Fruit fly (Drosophila melanogaster): ENCODE measurements around the gene CG5783.

CG5783 gene

dm6 chr2L:18152172-18152639 lies 3.6 kb upstream of the CG5783 start, which contains the start of gene Socs36E:
Gene Socs36E, minus strand, starts transcription at chr2L:18152417.
- TF ChIP-seq Pif1B (GFP tag; optimal IDR thresholded peaks at IDR 0.05) (no peak), CG8301 (tag; optimal IDR thresholded peaks at IDR 0.05) (no peak), CG15710 (tag; optimal IDR thresholded peaks at IDR 0.05) (peak; percentile 1), Ets98B (GFP tag; IDR thresholded peaks at IDR 0.05) (peak; percentile 44), fd96Ca (GFP tag; IDR thresholded peaks at IDR 0.05) (no peak), D1 (tag; optimal IDR thresholded peaks at IDR 0.05) (no peak), gl (tag; optimal IDR thresholded peaks at IDR 0.05) (no peak), CG4496 (GFP tag; IDR thresholded peaks at IDR 0.05) (0 out of 3 replicates have a peak, but pooled peaks have one; percentile 20), CG14655 (GFP tag; optimal IDR thresholded peaks at IDR 0.05) (no peak), CG32121 (GFP tag; IDR thresholded peaks at IDR 0.05) (peak; percentile 30; the same call in 1 of the 2 replicates), Pif1A (GFP tag; optimal IDR thresholded peaks at IDR 0.05) (no peak), CG17806 (tag; optimal IDR thresholded peaks at IDR 0.05) (no peak), CG9948 (tag; optimal IDR thresholded peaks at IDR 0.05) (no peak), CG13204 (GFP tag; optimal IDR thresholded peaks at IDR 0.05) (no peak), CG8159 (tag; optimal IDR thresholded peaks at IDR 0.05) (no peak), CG10348 (GFP tag; IDR thresholded peaks at IDR 0.05) (no peak), CG12605 (GFP tag; IDR thresholded peaks at IDR 0.05) (peak; percentile 36; the same call in 1 of the 2 replicates)

dm6 chr2L:18153068-18153467 lies 2.8 kb upstream of the CG5783 start, which contains the start of gene CG17681:
Gene CG17681, plus strand, starts transcription at chr2L:18153123.
- peak; percentile 25 for TF ChIP-seq CG8159 (tag; optimal IDR thresholded peaks at IDR 0.05)
- no peak for TF ChIP-seq CG10348 (GFP tag; IDR thresholded peaks at IDR 0.05)
- peak; percentile 28 for TF ChIP-seq Snoo (tag; optimal IDR thresholded peaks at IDR 0.05)
- peak; percentile 4 for TF ChIP-seq CG34367 (tag; optimal IDR thresholded peaks at IDR 0.05)

DNA sequence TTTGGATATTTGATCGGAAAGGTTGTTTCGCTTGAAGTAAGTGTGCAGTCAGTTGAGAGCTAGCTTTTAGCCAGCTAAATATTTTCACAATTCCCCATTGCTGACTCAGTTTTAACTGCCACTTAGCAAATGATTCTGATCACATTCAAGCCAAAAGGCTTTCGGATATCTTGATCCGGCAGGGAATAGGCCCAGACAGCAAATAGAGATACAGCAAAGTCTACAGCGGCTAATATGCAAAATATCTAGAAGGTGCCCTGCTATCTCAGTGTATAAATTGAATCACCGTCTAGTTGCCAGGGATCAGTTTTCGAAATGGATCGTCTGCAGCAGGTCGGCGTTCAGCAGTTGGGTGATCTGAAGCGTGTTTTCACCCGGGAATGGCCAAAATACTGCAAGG lies 1.3 kb upstream of the CG5783 start, which contains the start of gene CG15155:
CG15155 (plus strand) TSS at position 301 of the 400 bp plus-strand sequence.
- TF ChIP-seq Pif1B (GFP tag; optimal IDR thresholded peaks at IDR 0.05) (no peak), CG8159 (tag; optimal IDR thresholded peaks at IDR 0.05) (no peak), gl (tag; optimal IDR thresholded peaks at IDR 0.05) (no peak), CG17806 (tag; optimal IDR thresholded peaks at IDR 0.05) (no peak), CG12605 (GFP tag; IDR thresholded peaks at IDR 0.05) (no peak)

DNA sequence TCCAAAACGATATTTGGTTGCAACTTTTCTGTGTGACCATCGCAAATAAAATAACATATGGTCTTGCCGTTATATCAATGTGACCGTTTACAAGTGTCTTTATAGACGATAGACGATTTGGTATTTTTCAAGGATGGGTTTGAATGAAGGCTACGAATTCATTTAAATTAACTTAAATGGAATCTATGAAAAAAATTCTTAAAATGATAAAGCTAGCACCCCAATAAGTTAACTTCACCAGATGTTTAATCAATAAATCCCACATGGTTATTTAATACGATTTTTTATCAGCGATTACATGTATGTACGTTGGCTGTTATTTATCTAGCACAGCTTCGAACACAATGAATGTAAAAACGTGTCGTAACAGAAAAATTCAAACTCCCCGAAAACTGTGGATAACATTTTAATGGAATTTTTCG lies 2.8 kb downstream of the CG5783 start:
- TF ChIP-seq EcR (GFP tag; optimal IDR thresholded peaks at IDR 0.05) (no peak), D1 (tag; optimal IDR thresholded peaks at IDR 0.05) (peak; percentile 71)

DNA sequence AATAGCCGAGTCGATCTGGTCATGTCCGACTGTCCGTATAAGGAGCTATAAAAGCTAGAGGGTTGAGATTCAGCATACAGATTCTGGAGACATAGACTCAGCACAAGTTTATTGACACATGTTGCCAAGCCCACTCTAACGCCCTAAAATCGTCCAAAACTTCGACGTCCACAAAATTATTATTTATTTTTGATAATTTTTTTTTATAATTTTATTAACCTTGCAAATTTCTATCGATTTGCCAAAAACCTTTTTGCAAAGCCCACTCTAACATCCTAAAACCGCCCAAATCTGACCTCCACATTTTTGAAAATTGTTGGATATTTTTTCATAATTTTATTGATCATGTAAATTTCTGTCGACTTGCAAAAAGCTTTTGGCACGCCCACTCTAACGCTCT lies 3.3 kb downstream of the CG5783 start, which contains the start of gene JMJD4:
JMJD4 (minus strand) TSS at position 101 of the 400 bp plus-strand sequence.
- TF ChIP-seq gl (tag; optimal IDR thresholded peaks at IDR 0.05) = no peak
- no peak for TF ChIP-seq CG17806 (tag; optimal IDR thresholded peaks at IDR 0.05)
- TF ChIP-seq Pif1A (GFP tag; optimal IDR thresholded peaks at IDR 0.05) = no peak
- no peak for TF ChIP-seq CG9948 (tag; optimal IDR thresholded peaks at IDR 0.05)
- TF ChIP-seq CG8301 (tag; optimal IDR thresholded peaks at IDR 0.05) = no peak
- no peak for TF ChIP-seq CG34367 (tag; optimal IDR thresholded peaks at IDR 0.05)
- TF ChIP-seq CG14655 (GFP tag; optimal IDR thresholded peaks at IDR 0.05) = no peak
- no peak for TF ChIP-seq Ets98B (GFP tag; IDR thresholded peaks at IDR 0.05)
- TF ChIP-seq CG10348 (GFP tag; IDR thresholded peaks at IDR 0.05) = no peak
- no peak for TF ChIP-seq CG13204 (GFP tag; optimal IDR thresholded peaks at IDR 0.05)
- no peak for TF ChIP-seq CG12605 (GFP tag; IDR thresholded peaks at IDR 0.05)
- TF ChIP-seq Snoo (tag; optimal IDR thresholded peaks at IDR 0.05) = no peak
- no peak for TF ChIP-seq CG4496 (GFP tag; IDR thresholded peaks at IDR 0.05)
- TF ChIP-seq rn (GFP tag; IDR thresholded peaks at IDR 0.05) = no peak
- TF ChIP-seq CG32121 (GFP tag; IDR thresholded peaks at IDR 0.05) = no peak
- no peak for TF ChIP-seq CG15710 (tag; optimal IDR thresholded peaks at IDR 0.05)
- no peak for TF ChIP-seq CG8159 (tag; optimal IDR thresholded peaks at IDR 0.05)
- no peak for TF ChIP-seq EcR (GFP tag; optimal IDR thresholded peaks at IDR 0.05)
- no peak for TF ChIP-seq fd96Ca (GFP tag; IDR thresholded peaks at IDR 0.05)

dm6 chr2L:18184648-18185243 lies 28.9 kb downstream of the CG5783 start, which contains the start of gene Ptp36E:
Gene Ptp36E, minus strand, starts transcription at chr2L:18185007.
- TF ChIP-seq CG15710 (tag; optimal IDR thresholded peaks at IDR 0.05) (peak; percentile 58), CG32121 (GFP tag; IDR thresholded peaks at IDR 0.05) (peak; percentile 81), CG14655 (GFP tag; optimal IDR thresholded peaks at IDR 0.05) (peak; percentile 84), Snoo (tag; optimal IDR thresholded peaks at IDR 0.05) (no peak), Pif1A (GFP tag; optimal IDR thresholded peaks at IDR 0.05) (peak; percentile 24), CG13204 (GFP tag; optimal IDR thresholded peaks at IDR 0.05) (no peak), Ets98B (GFP tag; IDR thresholded peaks at IDR 0.05) (peak; percentile 73), D1 (tag; optimal IDR thresholded peaks at IDR 0.05) (no peak), CG8301 (tag; optimal IDR thresholded peaks at IDR 0.05) (peak; percentile 77), CG9948 (tag; optimal IDR thresholded peaks at IDR 0.05) (no peak), CG4496 (GFP tag; IDR thresholded peaks at IDR 0.05) (peak; percentile 81), CG12605 (GFP tag; IDR thresholded peaks at IDR 0.05) (peak; percentile 51), fd96Ca (GFP tag; IDR thresholded peaks at IDR 0.05) (peak; percentile 55; the same call in 1 of the 3 replicates), gl (tag; optimal IDR thresholded peaks at IDR 0.05) (no peak), CG17806 (tag; optimal IDR thresholded peaks at IDR 0.05) (no peak), rn (GFP tag; IDR thresholded peaks at IDR 0.05) (no peak), EcR (GFP tag; optimal IDR thresholded peaks at IDR 0.05) (no peak), Pif1B (GFP tag; optimal IDR thresholded peaks at IDR 0.05) (no peak), CG8159 (tag; optimal IDR thresholded peaks at IDR 0.05) (peak; percentile 76), CG34367 (tag; optimal IDR thresholded peaks at IDR 0.05) (no peak), CG10348 (GFP tag; IDR thresholded peaks at IDR 0.05) (peak; percentile 48; the same call in 1 of the 2 replicates)
